Fruit fly (Drosophila melanogaster): Measurements from ENCODE around the gene CG44227.

The CG44227 gene

DNA sequence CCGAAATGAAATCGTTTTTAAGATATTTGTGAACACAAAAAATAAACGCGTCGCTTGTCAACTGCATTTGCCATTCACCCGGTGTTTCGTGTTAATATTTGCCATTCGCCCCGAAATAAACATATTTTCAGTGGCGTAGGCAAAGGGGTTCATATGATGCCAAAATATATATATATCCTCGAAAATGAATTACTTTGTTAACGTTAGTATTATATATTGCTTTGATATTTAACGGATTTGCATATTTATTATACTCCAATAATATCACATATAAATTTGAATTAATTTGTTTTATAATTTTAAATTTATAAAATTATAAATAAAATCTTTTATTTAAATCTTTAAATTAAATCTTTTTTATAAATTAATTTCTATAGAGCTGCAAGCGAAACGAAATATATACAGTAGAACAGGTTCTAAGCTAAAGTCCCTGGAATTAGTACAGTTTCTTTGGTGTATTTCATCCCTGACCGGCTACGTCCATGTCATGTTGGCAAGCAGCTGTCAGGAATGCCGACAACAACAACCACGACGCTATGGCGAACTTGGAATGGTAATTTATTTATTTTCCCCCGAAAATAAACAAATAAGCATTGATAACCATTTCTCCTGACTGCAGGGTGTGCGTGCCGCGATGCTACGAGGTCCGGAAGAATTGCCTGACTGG lies 46.8 kb upstream of the CG44227 start, which contains the start of the genes M1BP and CG8202 (continued):
- TF ChIP-seq CG3065 (GFP tag; optimal IDR thresholded peaks at IDR 0.05) (peak; percentile 73), CG17328 (GFP tag; IDR thresholded peaks at IDR 0.05) (no peak; the same call in 1 of the 2 replicates), CG12104 (GFP tag; optimal IDR thresholded peaks at IDR 0.05) (peak; percentile 87), CG17385 (GFP tag; optimal IDR thresholded peaks at IDR 0.05) (peak; percentile 89), tin (GFP tag; optimal IDR thresholded peaks at IDR 0.05) (peak; percentile 88), CG4617 (GFP tag; optimal IDR thresholded peaks at IDR 0.05; ENCODE audit: borderline replicate concordance) (peak; percentile 54), NK7.1 (GFP tag; optimal IDR thresholded peaks at IDR 0.05) (no peak), CG12155 (GFP tag; optimal IDR thresholded peaks at IDR 0.05) (peak; percentile 78), mam (GFP tag; optimal IDR thresholded peaks at IDR 0.05) (peak; percentile 78), Nf-YA (GFP tag; IDR thresholded peaks at IDR 0.05) (peak; percentile 59; the same call in 1 of the 2 replicates), CG16863 (GFP tag; optimal IDR thresholded peaks at IDR 0.05) (peak; percentile 55), hb (GFP tag; IDR thresholded peaks at IDR 0.05; ENCODE audit: partially characterized antibody) (no peak), CG31224 (GFP tag; IDR thresholded peaks at IDR 0.05) (peak; percentile 52), CG8388 (GFP tag; optimal IDR thresholded peaks at IDR 0.05) (peak; percentile 91), Oaz (GFP tag; IDR thresholded peaks at IDR 0.05) (no peak), stc (GFP tag; IDR thresholded peaks at IDR 0.05) (0 out of 2 replicates have a peak, but pooled peaks have one; percentile 39), CG11398 (GFP tag; optimal IDR thresholded peaks at IDR 0.05) (no peak), nerfin-1 (tag; optimal IDR thresholded peaks at IDR 0.05) (peak; percentile 90), sr (GFP tag; IDR thresholded peaks at IDR 0.05) (no peak), chif (GFP tag; optimal IDR thresholded peaks at IDR 0.05) (peak; percentile 8 to 67), CG4730 (GFP tag; IDR thresholded peaks at IDR 0.05) (peak; percentile 71), CG14860 (GFP tag; IDR thresholded peaks at IDR 0.05; ENCODE audit: partially characterized antibody) (no peak), ewg (GFP tag; optimal IDR thresholded peaks at IDR 0.05) (peak; percentile 74), CG7928 (GFP tag; optimal IDR thresholded peaks at IDR 0.05) (peak; percentile 59), CG17802 (tag; optimal IDR thresholded peaks at IDR 0.05) (peak; percentile 31), CG4328 (GFP tag; optimal IDR thresholded peaks at IDR 0.05) (peak; percentile 91), Myb (GFP tag; optimal IDR thresholded peaks at IDR 0.05) (peak; percentile 41), org-1 (GFP tag; optimal IDR thresholded peaks at IDR 0.05) (peak; percentile 71), Opbp (GFP tag; IDR thresholded peaks at IDR 0.05; ENCODE audit: partially characterized antibody) (no peak), vnd (GFP tag; IDR thresholded peaks at IDR 0.05; ENCODE audit: partially characterized antibody) (no peak), Taf1 (GFP tag; IDR thresholded peaks at IDR 0.05) (peak; percentile 8; the same call in 1 of the 2 replicates), YL-1 (GFP tag; optimal IDR thresholded peaks at IDR 0.05) (peak; percentile 85), Kr (GFP tag; optimal IDR thresholded peaks at IDR 0.05) (peak; percentile 7), H15 (GFP tag; IDR thresholded peaks at IDR 0.05) (peak; percentile 59; the same call in 1 of the 3 replicates), Atf3 (GFP tag; optimal IDR thresholded peaks at IDR 0.05) (no peak), CG3281 (GFP tag; optimal IDR thresholded peaks at IDR 0.05) (peak; percentile 93), CrebB (tag; optimal IDR thresholded peaks at IDR 0.05) (peak; percentile 56), slbo (GFP tag; IDR thresholded peaks at IDR 0.05) (peak; percentile 85), CG7745 (tag; optimal IDR thresholded peaks at IDR 0.05) (no peak), HLH4C (GFP tag; IDR thresholded peaks at IDR 0.05; ENCODE audit: partially characterized antibody) (no peak), Hey (tag; optimal IDR thresholded peaks at IDR 0.05) (no peak), Gug (GFP tag; IDR thresholded peaks at IDR 0.05) (peak; percentile 75), CG2889 (GFP tag; IDR thresholded peaks at IDR 0.05) (peak; percentile 55; the same call in 1 of the 3 replicates), exex (tag; optimal IDR thresholded peaks at IDR 0.05) (peak; percentile 66), dimm (GFP tag; IDR thresholded peaks at IDR 0.05) (0 out of 2 replicates have a peak, but pooled peaks have one; percentile 37), unc-4 (GFP tag; IDR thresholded peaks at IDR 0.05; ENCODE audit: partially characterized antibody) (no peak), CG8944 (GFP tag; optimal IDR thresholded peaks at IDR 0.05) (peak; percentile 39), Bdp1 (GFP tag; optimal IDR thresholded peaks at IDR 0.05) (no peak), Hr78 (GFP tag; optimal IDR thresholded peaks at IDR 0.05) (no peak)
